Comparison of ENCODE assay signal across 1 fruit fly cellular context in the genomic region with DNA sequence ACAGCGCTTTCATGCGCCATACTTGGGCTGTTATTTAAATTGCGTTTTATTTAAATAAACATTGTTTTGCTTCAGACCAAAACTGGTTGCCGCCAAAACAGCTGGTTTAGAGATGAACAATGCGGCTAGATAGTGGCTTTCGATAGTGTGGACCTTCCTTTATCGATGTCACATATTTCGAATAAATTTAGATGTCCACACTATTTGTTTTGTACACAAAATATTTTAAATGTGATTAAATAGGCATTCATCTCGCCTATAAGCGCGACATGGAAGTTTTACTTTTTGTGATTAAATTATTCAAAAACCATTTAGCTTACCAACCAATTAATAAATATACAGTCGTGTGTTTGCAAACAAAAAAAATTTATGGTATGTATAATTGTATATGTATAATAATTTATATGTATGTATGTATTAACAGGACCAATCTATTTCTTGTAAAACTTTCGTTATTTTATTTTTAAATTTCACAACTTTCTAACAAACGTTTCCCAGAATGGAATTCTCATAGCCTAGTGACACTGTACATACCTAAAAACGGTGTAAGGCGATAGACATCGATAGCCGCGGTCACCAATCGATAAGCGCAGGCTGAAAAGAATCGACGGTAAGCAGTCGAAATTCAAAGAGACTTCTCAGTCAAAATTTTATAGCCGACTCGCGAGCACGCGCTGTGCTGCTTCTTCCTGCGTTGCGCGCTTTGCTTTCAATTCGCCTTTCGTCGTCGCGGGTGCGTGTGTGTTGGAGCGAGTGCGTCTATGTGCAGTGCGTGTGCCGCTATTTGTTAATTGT.
TF ChIP-seq lines count a peak whose summit lies in the region.

A gene (minus strand): TSS at position 114 of the 795 bp plus-strand sequence.
A gene (plus strand): TSS at position 638 of the 795 bp plus-strand sequence.

TF ChIP-seq in whole organism, embryonic, 481 proteins besides CTCF, POLR2A, EP300 and RAD21 (continued from another document and continues in another):
- 0 out of 2 replicates have a peak, but pooled peaks have one; percentile 65 for TF ChIP-seq wor (GFP tag; IDR thresholded peaks at IDR 0.05; lab: Robert Waterston, UW)
- TF ChIP-seq nau (GFP tag; optimal IDR thresholded peaks at IDR 0.05; lab: Kevin White, UChicago) = no peak
- TF ChIP-seq jumu (GFP tag; optimal IDR thresholded peaks at IDR 0.05; lab: Kevin White, UChicago) = peak; percentile 40
- TF ChIP-seq D19B (GFP tag; optimal IDR thresholded peaks at IDR 0.05; lab: Kevin White, UChicago) = peak; percentile 46
- peak; percentile 70; the same call in 1 of the 2 replicates for TF ChIP-seq Oaz (GFP tag; IDR thresholded peaks at IDR 0.05; lab: Robert Waterston, UW)
- TF ChIP-seq chinmo (GFP tag; IDR thresholded peaks at IDR 0.05; lab: Robert Waterston, UW; ENCODE audit: partially characterized antibody) = peak; percentile 98
- TF ChIP-seq CG15073 (GFP tag; optimal IDR thresholded peaks at IDR 0.05; lab: Kevin White, UChicago) = no peak
- no peak for TF ChIP-seq gcm2 (GFP tag; optimal IDR thresholded peaks at IDR 0.05; lab: Kevin White, UChicago)
- peak; percentile 17 for TF ChIP-seq CG9797 (GFP tag; optimal IDR thresholded peaks at IDR 0.05; lab: Kevin White, UChicago)
- peak; percentile 71 for TF ChIP-seq CG10654 (GFP tag; optimal IDR thresholded peaks at IDR 0.05; lab: Kevin White, UChicago)
- TF ChIP-seq D (optimal IDR thresholded peaks at IDR 0.05; lab: Kevin White, UChicago) = no peak
- TF ChIP-seq D (GFP tag; optimal IDR thresholded peaks at IDR 0.05; lab: Kevin White, UChicago) = peak; percentile 57
- peak; percentile 67 for TF ChIP-seq CG16863 (GFP tag; optimal IDR thresholded peaks at IDR 0.05; lab: Kevin White, UChicago)
- TF ChIP-seq CG1792 (GFP tag; optimal IDR thresholded peaks at IDR 0.05; lab: Kevin White, UChicago) = peak; percentile 50
- peak; percentile 96 for TF ChIP-seq CG42726 (GFP tag; IDR thresholded peaks at IDR 0.05; lab: Robert Waterston, UW; ENCODE audit: partially characterized antibody)
- TF ChIP-seq Neu2 (GFP tag; optimal IDR thresholded peaks at IDR 0.05; lab: Kevin White, UChicago; ENCODE audit: borderline replicate concordance) = peak; percentile 7
- peak; percentile 74 for TF ChIP-seq Ada2b (GFP tag; IDR thresholded peaks at IDR 0.05; lab: Robert Waterston, UW)
- TF ChIP-seq CG9932 (GFP tag; IDR thresholded peaks at IDR 0.05; lab: Robert Waterston, UW) = peak; percentile 94
- TF ChIP-seq yki (optimal IDR thresholded peaks at IDR 0.05; lab: Kevin White, UChicago) = no peak
- no peak for TF ChIP-seq pita (GFP tag; optimal IDR thresholded peaks at IDR 0.05; lab: Kevin White, UChicago)
- TF ChIP-seq CG3065 (GFP tag; optimal IDR thresholded peaks at IDR 0.05; lab: Kevin White, UChicago) = peak; percentile 72
- TF ChIP-seq Fer1 (GFP tag; optimal IDR thresholded peaks at IDR 0.05; lab: Kevin White, UChicago) = peak; percentile 56
- peak; percentile 81 for TF ChIP-seq cg (GFP tag; optimal IDR thresholded peaks at IDR 0.05; lab: Kevin White, UChicago)
- peak; percentile 96 for TF ChIP-seq chm (GFP tag; IDR thresholded peaks at IDR 0.05; lab: Robert Waterston, UW)
- peak; percentile 75 for TF ChIP-seq E2f2 (GFP tag; IDR thresholded peaks at IDR 0.05; lab: Robert Waterston, UW)
- TF ChIP-seq Nf-YB (GFP tag; optimal IDR thresholded peaks at IDR 0.05; lab: Kevin White, UChicago) = peak; percentile 68
- peak; percentile 35 for TF ChIP-seq kni (GFP tag; optimal IDR thresholded peaks at IDR 0.05; lab: Kevin White, UChicago)
- peak; percentile 81 for TF ChIP-seq CG10209 (GFP tag; optimal IDR thresholded peaks at IDR 0.05; lab: Kevin White, UChicago)
- TF ChIP-seq ci (GFP tag; IDR thresholded peaks at IDR 0.05; lab: Robert Waterston, UW) = peak; percentile 85
- TF ChIP-seq sqz (GFP tag; optimal IDR thresholded peaks at IDR 0.05; lab: Kevin White, UChicago) = peak; percentile 42
- peak; percentile 54 for TF ChIP-seq CG7786 (GFP tag; optimal IDR thresholded peaks at IDR 0.05; lab: Kevin White, UChicago)
- peak; percentile 88 for TF ChIP-seq nmo (GFP tag; optimal IDR thresholded peaks at IDR 0.05; lab: Kevin White, UChicago)
- TF ChIP-seq CG43689 (GFP tag; IDR thresholded peaks at IDR 0.05; lab: Robert Waterston, UW) = peak; percentile 63
- TF ChIP-seq CG18476 (GFP tag; optimal IDR thresholded peaks at IDR 0.05; lab: Kevin White, UChicago) = peak; percentile 81
- TF ChIP-seq aop (GFP tag; IDR thresholded peaks at IDR 0.05; lab: Robert Waterston, UW) = peak; percentile 75
- TF ChIP-seq CG11695 (GFP tag; IDR thresholded peaks at IDR 0.05; lab: Robert Waterston, UW) = peak; percentile 38; the same call in 1 of the 3 replicates
- peak; percentile 63 for TF ChIP-seq CG3281 (GFP tag; optimal IDR thresholded peaks at IDR 0.05; lab: Kevin White, UChicago)
- TF ChIP-seq gfzf (GFP tag; optimal IDR thresholded peaks at IDR 0.05; lab: Kevin White, UChicago) = no peak
- peak; percentile 86 for TF ChIP-seq hbn (GFP tag; IDR thresholded peaks at IDR 0.05; lab: Robert Waterston, UW; ENCODE audit: partially characterized antibody)
- TF ChIP-seq CG7372 (GFP tag; IDR thresholded peaks at IDR 0.05; lab: Robert Waterston, UW) = no peak
- TF ChIP-seq Lim3 (GFP tag; IDR thresholded peaks at IDR 0.05; lab: Robert Waterston, UW) = no peak
- TF ChIP-seq dan (GFP tag; IDR thresholded peaks at IDR 0.05; lab: Robert Waterston, UW) = no peak
- peak; percentile 61 for TF ChIP-seq CG31388 (GFP tag; optimal IDR thresholded peaks at IDR 0.05; lab: Kevin White, UChicago)
- no peak for TF ChIP-seq Bdp1 (GFP tag; optimal IDR thresholded peaks at IDR 0.05; lab: Kevin White, UChicago)
- peak; percentile 85 for TF ChIP-seq vnd (GFP tag; IDR thresholded peaks at IDR 0.05; lab: Robert Waterston, UW; ENCODE audit: partially characterized antibody)
- peak; percentile 0 for TF ChIP-seq Vsx1 (GFP tag; optimal IDR thresholded peaks at IDR 0.05; lab: Kevin White, UChicago)
- peak; percentile 47; the same call in 1 of the 2 replicates for TF ChIP-seq Poxn (GFP tag; IDR thresholded peaks at IDR 0.05; lab: Robert Waterston, UW)
- peak; percentile 78 for TF ChIP-seq cas (GFP tag; IDR thresholded peaks at IDR 0.05; lab: Robert Waterston, UW)
- TF ChIP-seq CG1602 (GFP tag; optimal IDR thresholded peaks at IDR 0.05; lab: Kevin White, UChicago) = peak; percentile 84
- peak; percentile 75 for TF ChIP-seq CG12942 (GFP tag; optimal IDR thresholded peaks at IDR 0.05; lab: Kevin White, UChicago)
- peak; percentile 14 for TF ChIP-seq en (GFP tag; optimal IDR thresholded peaks at IDR 0.05; lab: Kevin White, UChicago)
- TF ChIP-seq sens-2 (GFP tag; IDR thresholded peaks at IDR 0.05; lab: Robert Waterston, UW) = 0 out of 2 replicates have a peak, but pooled peaks have one; percentile 34
- 0 out of 2 replicates have a peak, but pooled peaks have one; percentile 23 for TF ChIP-seq Ptx1 (GFP tag; IDR thresholded peaks at IDR 0.05; lab: Robert Waterston, UW)
- TF ChIP-seq hth (optimal IDR thresholded peaks at IDR 0.05; lab: Kevin White, UChicago) = no peak
- TF ChIP-seq Awh (GFP tag; IDR thresholded peaks at IDR 0.05; lab: Robert Waterston, UW) = 0 out of 2 replicates have a peak, but pooled peaks have one; percentile 24
- TF ChIP-seq abd-A (tag; optimal IDR thresholded peaks at IDR 0.05; lab: Kevin White, UChicago) = peak; percentile 51
- peak; percentile 17 for TF ChIP-seq CG33213 (GFP tag; optimal IDR thresholded peaks at IDR 0.05; lab: Kevin White, UChicago)
- TF ChIP-seq emc (GFP tag; optimal IDR thresholded peaks at IDR 0.05; lab: Kevin White, UChicago) = no peak
- no peak for TF ChIP-seq CG17802 (tag; optimal IDR thresholded peaks at IDR 0.05; lab: Kevin White, UChicago)
- TF ChIP-seq salm (tag; optimal IDR thresholded peaks at IDR 0.05; lab: Kevin White, UChicago) = peak; percentile 42
- peak in 1 of 3 experiments; percentile 82 for TF ChIP-seq lola (GFP tag; optimal IDR thresholded peaks at IDR 0.05; lab: Kevin White, UChicago)
- no peak; the same call in 2 of the 3 replicates for TF ChIP-seq CG3726 (GFP tag; IDR thresholded peaks at IDR 0.05; lab: Robert Waterston, UW)
- peak; percentile 66 for TF ChIP-seq trem (tag; optimal IDR thresholded peaks at IDR 0.05; lab: Kevin White, UChicago)
- TF ChIP-seq CG10267 (tag; optimal IDR thresholded peaks at IDR 0.05; lab: Kevin White, UChicago) = peak; percentile 80
- peak; percentile 60 for TF ChIP-seq zfh1 (GFP tag; IDR thresholded peaks at IDR 0.05; lab: Robert Waterston, UW)
- no peak for TF ChIP-seq Kr (GFP tag; optimal IDR thresholded peaks at IDR 0.05; lab: Kevin White, UChicago)
- TF ChIP-seq Rfx (GFP tag; IDR thresholded peaks at IDR 0.05; lab: Robert Waterston, UW) = peak; percentile 77
- TF ChIP-seq CG10959 (GFP tag; IDR thresholded peaks at IDR 0.05; lab: Robert Waterston, UW) = peak; percentile 56
- peak in 1 of 2 experiments; percentile 56 for TF ChIP-seq tll (GFP tag; optimal IDR thresholded peaks at IDR 0.05; lab: Kevin White, UChicago)
- peak; percentile 62; the same call in 2 of the 3 replicates for TF ChIP-seq CG11456 (GFP tag; IDR thresholded peaks at IDR 0.05; lab: Robert Waterston, UW)
- peak; percentile 51 for TF ChIP-seq CG6254 (GFP tag; optimal IDR thresholded peaks at IDR 0.05; lab: Kevin White, UChicago)
- peak; percentile 91 for TF ChIP-seq tio (GFP tag; optimal IDR thresholded peaks at IDR 0.05; lab: Kevin White, UChicago)
- TF ChIP-seq chn (GFP tag; optimal IDR thresholded peaks at IDR 0.05; lab: Kevin White, UChicago) = peak; percentile 67
- peak; percentile 80 for TF ChIP-seq CG12155 (GFP tag; optimal IDR thresholded peaks at IDR 0.05; lab: Kevin White, UChicago)
- TF ChIP-seq mld (GFP tag; IDR thresholded peaks at IDR 0.05; lab: Robert Waterston, UW; ENCODE audit: partially characterized antibody) = peak; percentile 96
- peak; percentile 72 for TF ChIP-seq CG10431 (GFP tag; optimal IDR thresholded peaks at IDR 0.05; lab: Kevin White, UChicago)
- peak; percentile 11 for TF ChIP-seq pfk (GFP tag; optimal IDR thresholded peaks at IDR 0.05; lab: Kevin White, UChicago)
- peak; percentile 60 for TF ChIP-seq Asciz (GFP tag; optimal IDR thresholded peaks at IDR 0.05; lab: Kevin White, UChicago)
- peak; percentile 61 for TF ChIP-seq gro (GFP tag; optimal IDR thresholded peaks at IDR 0.05; lab: Kevin White, UChicago)
- TF ChIP-seq CG32767 (GFP tag; IDR thresholded peaks at IDR 0.05; lab: Robert Waterston, UW) = peak; percentile 69; the same call in 1 of the 2 replicates
- TF ChIP-seq Pdp1 (GFP tag; optimal IDR thresholded peaks at IDR 0.05; lab: Kevin White, UChicago) = peak; percentile 37 to 40
- peak; percentile 7 for TF ChIP-seq CG2875 (GFP tag; optimal IDR thresholded peaks at IDR 0.05; lab: Kevin White, UChicago)
- TF ChIP-seq Bgb (GFP tag; IDR thresholded peaks at IDR 0.05; lab: Robert Waterston, UW; ENCODE audit: partially characterized antibody) = peak; percentile 97
- TF ChIP-seq phol (tag; optimal IDR thresholded peaks at IDR 0.05; lab: Kevin White, UChicago) = peak; percentile 83
- TF ChIP-seq CG8765 (GFP tag; IDR thresholded peaks at IDR 0.05; lab: Robert Waterston, UW) = peak; percentile 21; the same call in 1 of the 2 replicates
- TF ChIP-seq Meics (GFP tag; optimal IDR thresholded peaks at IDR 0.05; lab: Kevin White, UChicago) = peak; percentile 79
- 0 out of 2 replicates have a peak, but pooled peaks have one; percentile 40 for TF ChIP-seq CG4730 (GFP tag; IDR thresholded peaks at IDR 0.05; lab: Robert Waterston, UW)
- peak; percentile 67 for TF ChIP-seq HHEX (GFP tag; optimal IDR thresholded peaks at IDR 0.05; lab: Kevin White, UChicago)
- TF ChIP-seq Eip74EF (GFP tag; optimal IDR thresholded peaks at IDR 0.05; lab: Kevin White, UChicago) = peak in 1 of 2 experiments; percentile 59
- TF ChIP-seq row (GFP tag; IDR thresholded peaks at IDR 0.05; lab: Robert Waterston, UW) = peak; percentile 89
- peak; percentile 55 for TF ChIP-seq CHES-1-like (GFP tag; optimal IDR thresholded peaks at IDR 0.05; lab: Kevin White, UChicago)
- TF ChIP-seq sim (GFP tag; IDR thresholded peaks at IDR 0.05; lab: Robert Waterston, UW) = no peak
- no peak for TF ChIP-seq schlank (tag; optimal IDR thresholded peaks at IDR 0.05; lab: Kevin White, UChicago)
- TF ChIP-seq CG17612 (GFP tag; IDR thresholded peaks at IDR 0.05; lab: Robert Waterston, UW) = peak; percentile 35; the same call in 1 of the 2 replicates
- peak; percentile 42; the same call in 1 of the 3 replicates for TF ChIP-seq CG11093 (GFP tag; IDR thresholded peaks at IDR 0.05; lab: Robert Waterston, UW)
- peak; percentile 43 for TF ChIP-seq Drgx (GFP tag; IDR thresholded peaks at IDR 0.05; lab: Robert Waterston, UW)
- TF ChIP-seq da (GFP tag; optimal IDR thresholded peaks at IDR 0.05; lab: Kevin White, UChicago) = no peak
- peak; percentile 91 for TF ChIP-seq gem (tag; optimal IDR thresholded peaks at IDR 0.05; lab: Kevin White, UChicago)
- TF ChIP-seq CG8924 (tag; optimal IDR thresholded peaks at IDR 0.05; lab: Kevin White, UChicago) = peak; percentile 85
- TF ChIP-seq CG34422 (GFP tag; IDR thresholded peaks at IDR 0.05; lab: Robert Waterston, UW) = peak; percentile 86; the same call in 2 of the 3 replicates
- peak; percentile 64; the same call in 1 of the 3 replicates for TF ChIP-seq H15 (GFP tag; IDR thresholded peaks at IDR 0.05; lab: Robert Waterston, UW)
- TF ChIP-seq lab (GFP tag; optimal IDR thresholded peaks at IDR 0.05; lab: Kevin White, UChicago) = peak; percentile 82
- no peak for TF ChIP-seq TFAM (GFP tag; optimal IDR thresholded peaks at IDR 0.05; lab: Kevin White, UChicago)
- peak; percentile 70 for TF ChIP-seq CG2712 (tag; optimal IDR thresholded peaks at IDR 0.05; lab: Kevin White, UChicago)
- peak; percentile 19 for TF ChIP-seq CrebB (tag; optimal IDR thresholded peaks at IDR 0.05; lab: Kevin White, UChicago)
- TF ChIP-seq HLH3B (GFP tag; IDR thresholded peaks at IDR 0.05; lab: Robert Waterston, UW) = peak; percentile 64
- peak; percentile 100 for TF ChIP-seq Jarid2 (GFP tag; optimal IDR thresholded peaks at IDR 0.05; lab: Kevin White, UChicago)
- TF ChIP-seq jigr1 (GFP tag; IDR thresholded peaks at IDR 0.05; lab: Robert Waterston, UW) = no peak
- TF ChIP-seq tgo (GFP tag; IDR thresholded peaks at IDR 0.05; lab: Robert Waterston, UW) = peak; percentile 65
- TF ChIP-seq CG7556 (GFP tag; optimal IDR thresholded peaks at IDR 0.05; lab: Kevin White, UChicago) = peak; percentile 84
- peak; percentile 91 for TF ChIP-seq CG8290 (GFP tag; optimal IDR thresholded peaks at IDR 0.05; lab: Kevin White, UChicago)
- TF ChIP-seq CG8290 (tag; optimal IDR thresholded peaks at IDR 0.05; lab: Kevin White, UChicago) = peak; percentile 46 to 88
- TF ChIP-seq jing (GFP tag; optimal IDR thresholded peaks at IDR 0.05; lab: Kevin White, UChicago) = peak; percentile 26
- TF ChIP-seq CG11504 (tag; optimal IDR thresholded peaks at IDR 0.05; lab: Kevin White, UChicago) = peak; percentile 80
- TF ChIP-seq HmgD (GFP tag; optimal IDR thresholded peaks at IDR 0.05; lab: Kevin White, UChicago) = peak; percentile 46
- peak; percentile 51 for TF ChIP-seq CG15011 (GFP tag; optimal IDR thresholded peaks at IDR 0.05; lab: Kevin White, UChicago)
